Worm (Caenorhabditis elegans) whole organism, L2 larva: ENCODE results near the gene mec-5.

Experiments used
- R02D3.7 ChIP-seq: fragments of 150-350 bp; optimal IDR thresholded peaks from 2 replicates; lab custom pipeline; 2014; ENCODE audit warnings: missing biosample characterization, missing genetic modification characterization
- ama-1 ChIP-seq: fragments of 150-350 bp; optimal IDR thresholded peaks from 2 replicates; lab custom pipeline; 2018; ENCODE audit warnings: inconsistent platforms
- egl-27 ChIP-seq: sonication (generic microtip); optimal IDR thresholded peaks from 3 replicates; lab custom pipeline; 2017; ENCODE audit warnings: missing biosample characterization, missing genetic modification reagents, missing genetic modification characterization
- mab-5 ChIP-seq: fragments of 150-350 bp; optimal IDR thresholded peaks from 2 replicates; lab custom pipeline; 2014; ENCODE audit warnings: missing biosample characterization, missing genetic modification characterization
- sma-9 ChIP-seq, 2 experiments: fragments of 150-350 bp in 1 of 2; sonication (generic microtip) in 1 of 2; optimal IDR thresholded peaks; 2 replicates each; lab custom pipeline; 2014 to 2016; ENCODE audit warnings: missing genetic modification characterization in 2 of 2, mild to moderate bottlenecking in 1 of 2, missing biosample characterization in 1 of 2, missing compliant biosample characterization in 1 of 2, missing genetic modification reagents in 1 of 2, moderate library complexity in 1 of 2
- unc-62 ChIP-seq: fragments of 150-350 bp; optimal IDR thresholded peaks from 2 replicates; lab custom pipeline; 2014; ENCODE audit warnings: missing biosample characterization, missing genetic modification reagents, missing genetic modification characterization
- ztf-1 ChIP-seq: fragments of 200-800 bp; sonication (Bioruptor generic); conservative IDR thresholded peaks from 2 replicates; pipeline ENCODE4 v1.3.6; 2022; ENCODE audit warnings: missing genetic modification characterization, missing compliant biosample characterization
- ztf-4 ChIP-seq: fragments of 150-350 bp; optimal IDR thresholded peaks from 2 replicates; lab custom pipeline; 2014; ENCODE audit warnings: missing biosample characterization, missing genetic modification characterization

DNA sequence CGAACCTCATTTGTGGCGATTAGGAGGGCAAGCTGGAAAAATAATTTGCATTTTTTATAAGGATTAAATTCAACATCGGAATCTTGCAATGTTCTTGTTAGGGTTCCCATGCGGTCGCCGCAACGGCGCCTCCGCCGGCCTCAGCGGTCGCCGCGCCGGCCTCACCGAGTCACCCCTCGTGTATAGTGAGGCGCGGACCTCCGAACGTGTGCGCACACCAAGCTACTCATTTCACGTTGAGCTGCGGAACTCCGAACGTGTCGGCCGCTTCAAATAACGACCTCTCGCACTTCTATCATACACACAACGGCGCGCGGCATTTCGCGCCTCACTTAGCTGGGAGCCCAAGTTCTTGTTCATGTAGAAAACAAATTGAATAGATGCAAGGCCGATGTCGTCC lies 6.0 kb upstream of the mec-5 start:
- TF ChIP-seq unc-62 (no peak), sma-9 (GFP tag; optimal IDR thresholded peaks at IDR 0.05; lab: Kevin White, UChicago) (no peak), sma-9 (tag; optimal IDR thresholded peaks at IDR 0.05; lab: Kevin White, UChicago) (no peak), ztf-4 (tag; lab: Kevin White, UChicago) (no peak), mab-5 (tag; lab: Kevin White, UChicago) (no peak), ztf-1 (GFP tag; lab: Robert Waterston, UW) (no peak), egl-27 (tag; lab: Kevin White, UChicago) (no peak), ama-1 (lab: Kevin White, UChicago) (no peak), R02D3.7 (tag; lab: Kevin White, UChicago) (no peak)
